Worm (Caenorhabditis elegans) whole organism, L2 larva: ENCODE data around the gene C01G5.5.

Source experiments
- F13H6.1 ChIP-seq: sonication (generic microtip); optimal IDR thresholded peaks from 2 replicates; lab custom pipeline; 2016; ENCODE audit warnings: missing genetic modification characterization, missing compliant biosample characterization
- R02D3.7 ChIP-seq: fragments of 150-350 bp; optimal IDR thresholded peaks from 2 replicates; lab custom pipeline; 2014; ENCODE audit warnings: missing biosample characterization, missing genetic modification characterization
- Y55F3AM.14 ChIP-seq: fragments of 200-800 bp; sonication (Bioruptor generic); optimal IDR thresholded peaks from 2 replicates; lab custom pipeline; 2018; ENCODE audit warnings: mild to moderate bottlenecking, missing genetic modification characterization, missing compliant biosample characterization
- aly-2 ChIP-seq: fragments of 150-350 bp; optimal IDR thresholded peaks from 2 replicates; lab custom pipeline; 2014; ENCODE audit warnings: missing biosample characterization, missing genetic modification characterization
- ama-1 ChIP-seq: fragments of 150-350 bp; optimal IDR thresholded peaks from 2 replicates; lab custom pipeline; 2018; ENCODE audit warnings: inconsistent platforms
- blmp-1 ChIP-seq: sonication (generic microtip); optimal IDR thresholded peaks from 2 replicates; lab custom pipeline; 2017; ENCODE audit warnings: missing genetic modification characterization, mild to moderate bottlenecking, missing compliant biosample characterization, antibody characterized with exemption, moderate library complexity; ENCODE audit not compliant: insufficient read depth
- ceh-16 ChIP-seq: fragments of 150-350 bp; optimal IDR thresholded peaks from 2 replicates; lab custom pipeline; 2014; ENCODE audit warnings: missing biosample characterization, missing genetic modification characterization
- crh-2 ChIP-seq: sonication (generic microtip); optimal IDR thresholded peaks from 2 replicates; lab custom pipeline; 2017; ENCODE audit warnings: missing biosample characterization, missing genetic modification characterization
- dmd-4 ChIP-seq: sonication (generic microtip); optimal IDR thresholded peaks from 2 replicates; lab custom pipeline; 2017; ENCODE audit warnings: missing biosample characterization, missing genetic modification characterization
- elt-3 ChIP-seq: sonication (generic microtip); optimal IDR thresholded peaks from 2 replicates; lab custom pipeline; 2017; ENCODE audit warnings: missing biosample characterization, missing genetic modification characterization
- fos-1 ChIP-seq: fragments of 150-350 bp; optimal IDR thresholded peaks from 2 replicates; lab custom pipeline; 2014; ENCODE audit warnings: missing biosample characterization, missing genetic modification characterization
- gmeb-1 ChIP-seq: fragments of 150-350 bp; optimal IDR thresholded peaks from 2 replicates; lab custom pipeline; 2014; ENCODE audit warnings: missing biosample characterization, missing genetic modification characterization
- lin-11 ChIP-seq: fragments of 150-350 bp; sonication (generic microtip); optimal IDR thresholded peaks from 2 replicates; lab custom pipeline; 2014; ENCODE audit warnings: missing biosample characterization, missing genetic modification characterization, inconsistent platforms, mixed read lengths
- lin-39 ChIP-seq: fragments of 150-350 bp; optimal IDR thresholded peaks from 2 replicates; lab custom pipeline; 2014; ENCODE audit warnings: missing biosample characterization, missing genetic modification reagents, missing genetic modification characterization
- mbf-1 ChIP-seq: sonication (generic microtip); optimal IDR thresholded peaks from 2 replicates; lab custom pipeline; 2017; ENCODE audit warnings: missing biosample characterization, missing genetic modification characterization
- mdl-1 ChIP-seq, 2 experiments: fragments of 150-350 bp in 1 of 2; sonication (generic microtip) in 1 of 2; optimal IDR thresholded peaks; 2 replicates each; lab custom pipeline; 2017; ENCODE audit warnings: missing biosample characterization in 2 of 2, missing genetic modification characterization in 2 of 2
- nhr-10 ChIP-seq: sonication (generic microtip); optimal IDR thresholded peaks from 2 replicates; lab custom pipeline; 2017; ENCODE audit warnings: missing biosample characterization, missing genetic modification characterization
- nhr-11 ChIP-seq: fragments of 150-350 bp; optimal IDR thresholded peaks from 2 replicates; lab custom pipeline; 2014; ENCODE audit warnings: missing biosample characterization, missing genetic modification characterization
- nhr-12 ChIP-seq: fragments of 150-350 bp; optimal IDR thresholded peaks from 2 replicates; lab custom pipeline; 2014; ENCODE audit warnings: missing biosample characterization, missing genetic modification characterization
- nhr-129 ChIP-seq: fragments of 150-350 bp; optimal IDR thresholded peaks from 2 replicates; lab custom pipeline; 2014; ENCODE audit warnings: missing biosample characterization, missing genetic modification characterization
- nhr-21 ChIP-seq: fragments of 150-350 bp; optimal IDR thresholded peaks from 2 replicates; lab custom pipeline; 2014; ENCODE audit warnings: missing biosample characterization, missing genetic modification characterization
- nhr-25 ChIP-seq: fragments of 150-350 bp; sonication (generic microtip); optimal IDR thresholded peaks from 3 replicates; lab custom pipeline; 2014; ENCODE audit warnings: missing biosample characterization, missing genetic modification characterization
- nhr-6 ChIP-seq: fragments of 150-350 bp; optimal IDR thresholded peaks from 2 replicates; lab custom pipeline; 2014; ENCODE audit warnings: missing biosample characterization, missing genetic modification characterization
- sem-4 ChIP-seq: fragments of 150-350 bp; optimal IDR thresholded peaks from 2 replicates; lab custom pipeline; 2014; ENCODE audit warnings: missing biosample characterization, missing genetic modification reagents, missing genetic modification characterization
- skn-1 ChIP-seq: sonication (generic microtip); optimal IDR thresholded peaks from 2 replicates; lab custom pipeline; 2017; ENCODE audit warnings: missing biosample characterization, missing genetic modification characterization
- sma-3 ChIP-seq: sonication (generic microtip); optimal IDR thresholded peaks from 2 replicates; lab custom pipeline; 2016; ENCODE audit warnings: missing genetic modification reagents, missing genetic modification characterization, missing compliant biosample characterization
- sma-9 ChIP-seq, 2 experiments: fragments of 150-350 bp in 1 of 2; sonication (generic microtip) in 1 of 2; optimal IDR thresholded peaks; 2 replicates each; lab custom pipeline; 2014 to 2016; ENCODE audit warnings: missing genetic modification characterization in 2 of 2, mild to moderate bottlenecking in 1 of 2, missing biosample characterization in 1 of 2, missing compliant biosample characterization in 1 of 2, missing genetic modification reagents in 1 of 2, moderate library complexity in 1 of 2
- snpc-4 ChIP-seq: fragments of 150-350 bp; optimal IDR thresholded peaks from 2 replicates; lab custom pipeline; 2014; ENCODE audit warnings: missing biosample characterization, missing genetic modification characterization
- unc-62 ChIP-seq: fragments of 150-350 bp; optimal IDR thresholded peaks from 2 replicates; lab custom pipeline; 2014; ENCODE audit warnings: missing biosample characterization, missing genetic modification reagents, missing genetic modification characterization
- zag-1 ChIP-seq: fragments of 150-350 bp; optimal IDR thresholded peaks from 2 replicates; lab custom pipeline; 2014; ENCODE audit warnings: missing biosample characterization, missing genetic modification characterization
- ztf-1 ChIP-seq: fragments of 200-800 bp; sonication (Bioruptor generic); conservative IDR thresholded peaks from 2 replicates; pipeline ENCODE4 v1.3.6; 2022; ENCODE audit warnings: missing genetic modification characterization, missing compliant biosample characterization
- ztf-11 ChIP-seq: sonication (generic microtip); optimal IDR thresholded peaks from 2 replicates; lab custom pipeline; 2017; ENCODE audit warnings: missing biosample characterization, missing genetic modification characterization

Gene C01G5.5

ce11 chrIV:6487047-6487446 is 37.4 kb upstream of the C01G5.5 start, which contains the start of gene Y73B6BL.37:
TSS of gene Y73B6BL.37 (plus strand) at chrIV:6487347.
- TF ChIP-seq nhr-11 (no peak), ztf-1 (no peak), lin-11 (tag; lab: Kevin White, UChicago) (no peak), zag-1 (no peak), nhr-25 (tag; lab: Kevin White, UChicago) (no peak), ztf-11 (no peak), sma-3 (GFP tag; lab: Kevin White, UChicago) (no peak), mbf-1 (no peak), nhr-6 (tag; lab: Kevin White, UChicago) (no peak), crh-2 (no peak), aly-2 (tag; lab: Kevin White, UChicago) (no peak), nhr-21 (tag; lab: Kevin White, UChicago) (no peak), gmeb-1 (no peak), ama-1 (lab: Kevin White, UChicago) (no peak), nhr-10 (tag; lab: Kevin White, UChicago) (no peak), mdl-1 (tag; optimal IDR thresholded peaks at IDR 0.05; lab: Kevin White, UChicago) (no peak)

- TF ChIP-seq sem-4 (tag; lab: Kevin White, UChicago) (no peak), nhr-21 (tag; lab: Kevin White, UChicago) (no peak), nhr-25 (tag; lab: Kevin White, UChicago) (peak; percentile 62), sma-3 (GFP tag; lab: Kevin White, UChicago) (no peak), nhr-11 (no peak), ceh-16 (tag; lab: Kevin White, UChicago) (peak; percentile 76), sma-9 (GFP tag; optimal IDR thresholded peaks at IDR 0.05; lab: Kevin White, UChicago) (no peak), sma-9 (tag; optimal IDR thresholded peaks at IDR 0.05; lab: Kevin White, UChicago) (no peak)
- TF ChIP-seq, all 48 proteins: peak for 2
Observed at ce11 chrIV:6491915-6492314, 32.5 kb upstream of the C01G5.5 start.

ce11 chrIV:6493299-6493698 is 31.1 kb upstream of the C01G5.5 start, which contains the start of gene Y73B6BL.44:
TSS of gene Y73B6BL.44 (plus strand) at chrIV:6493599.
- TF ChIP-seq nhr-25 (tag; lab: Kevin White, UChicago), result no peak
- no peak for TF ChIP-seq mbf-1
- no peak for TF ChIP-seq nhr-6 (tag; lab: Kevin White, UChicago)
- no peak for TF ChIP-seq nhr-129
- no peak for TF ChIP-seq elt-3 (tag; lab: Kevin White, UChicago)
- TF ChIP-seq mdl-1 (tag; optimal IDR thresholded peaks at IDR 0.05; lab: Kevin White, UChicago), result no peak
- TF ChIP-seq ceh-16 (tag; lab: Kevin White, UChicago), result no peak
- TF ChIP-seq skn-1 (tag; lab: Kevin White, UChicago), result no peak
- TF ChIP-seq sma-3 (GFP tag; lab: Kevin White, UChicago), result no peak
- TF ChIP-seq nhr-21 (tag; lab: Kevin White, UChicago), result no peak
- TF ChIP-seq zag-1, result no peak
- TF ChIP-seq crh-2, result no peak

DNA sequence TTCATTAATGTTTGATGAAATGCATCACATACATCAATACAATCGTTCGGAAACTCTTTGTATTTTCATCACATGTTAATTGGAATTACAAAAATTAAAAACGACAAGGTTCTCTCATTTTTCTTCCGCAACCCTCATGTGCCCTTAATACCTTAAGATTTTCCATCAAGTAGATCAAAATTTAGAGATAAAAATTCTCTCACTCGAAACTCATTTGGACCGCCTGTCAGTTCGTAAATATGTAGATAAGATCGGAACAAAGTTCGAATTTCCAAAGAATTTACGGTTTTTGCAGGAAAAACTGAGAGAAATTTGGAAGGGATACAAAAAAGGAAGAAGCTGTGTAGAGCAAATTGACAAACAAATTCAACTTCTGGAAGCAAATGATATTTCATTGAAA is 28.3 kb upstream of the C01G5.5 start:
- TF ChIP-seq nhr-25 (tag; lab: Kevin White, UChicago) (no peak), blmp-1 (tag; lab: Kevin White, UChicago) (no peak), aly-2 (tag; lab: Kevin White, UChicago) (no peak), lin-39 (tag; lab: Kevin White, UChicago) (no peak), fos-1 (tag; lab: Kevin White, UChicago) (no peak), ceh-16 (tag; lab: Kevin White, UChicago) (peak; percentile 63)
- TF ChIP-seq, all 48 proteins: peak for 1

DNA sequence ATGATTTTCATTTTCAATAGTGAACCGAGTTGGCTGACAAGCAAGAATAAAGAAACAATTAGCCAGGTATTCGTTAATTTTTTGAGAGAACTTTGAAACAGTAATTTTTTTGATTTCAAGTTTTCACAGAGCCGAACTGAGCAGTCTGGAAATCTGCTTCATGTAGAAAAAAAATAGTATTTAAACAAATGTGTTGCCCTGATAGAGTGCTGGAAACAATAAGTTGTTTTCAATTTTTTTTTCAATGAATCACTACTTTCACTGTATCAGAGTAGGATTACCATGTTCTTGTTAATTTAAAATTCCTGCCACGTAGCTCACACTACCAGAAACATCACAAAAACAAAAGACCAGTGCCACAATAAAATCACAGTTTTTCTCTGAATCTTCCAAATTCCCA is 24.0 kb upstream of the C01G5.5 start:
- TF ChIP-seq dmd-4, result no peak
- TF ChIP-seq fos-1 (tag; lab: Kevin White, UChicago), result no peak
- no peak for TF ChIP-seq nhr-12
- no peak for TF ChIP-seq snpc-4 (tag; lab: Kevin White, UChicago)
- TF ChIP-seq lin-39 (tag; lab: Kevin White, UChicago), result no peak
- no peak for TF ChIP-seq Y55F3AM.14 (GFP tag; lab: Kevin White, UChicago)
- no peak for TF ChIP-seq unc-62 (GFP tag; lab: Kevin White, UChicago)
- TF ChIP-seq aly-2 (tag; lab: Kevin White, UChicago), result no peak
- TF ChIP-seq R02D3.7 (tag; lab: Kevin White, UChicago), result no peak

DNA sequence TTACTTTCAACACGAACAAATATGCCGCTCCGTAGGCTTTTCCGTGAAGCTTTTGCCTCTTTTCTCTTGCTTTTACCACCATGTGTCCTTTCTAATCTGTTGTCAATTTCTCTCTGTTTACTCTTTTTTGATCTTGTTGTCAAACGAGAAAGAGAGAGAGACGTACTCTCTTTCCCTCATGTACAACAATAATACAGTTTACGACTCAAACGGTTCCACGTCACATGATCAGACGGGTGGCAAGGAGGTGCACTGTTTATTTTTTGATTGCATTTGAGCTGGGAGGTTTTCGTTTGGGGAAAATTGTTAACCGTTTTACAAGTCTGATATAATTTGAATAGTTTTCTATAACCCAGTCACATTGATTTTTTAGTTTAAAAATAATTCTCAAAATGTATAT is 23.6 kb upstream of the C01G5.5 start:
- TF ChIP-seq crh-2 (peak; percentile 49), nhr-21 (tag; lab: Kevin White, UChicago) (no peak), gmeb-1 (peak; percentile 35), fos-1 (tag; lab: Kevin White, UChicago) (peak; percentile 20), nhr-129 (peak; percentile 76), sma-9 (GFP tag; optimal IDR thresholded peaks at IDR 0.05; lab: Kevin White, UChicago) (peak; percentile 55), sma-9 (tag; optimal IDR thresholded peaks at IDR 0.05; lab: Kevin White, UChicago) (no peak), F13H6.1 (tag; lab: Kevin White, UChicago) (peak; percentile 81), sma-3 (GFP tag; lab: Kevin White, UChicago) (peak; percentile 12), skn-1 (tag; lab: Kevin White, UChicago) (no peak)
- TF ChIP-seq, all 48 proteins: peak for 7
